Fruit fly (Drosophila melanogaster): ENCODE results near the gene Spt7.

DNA sequence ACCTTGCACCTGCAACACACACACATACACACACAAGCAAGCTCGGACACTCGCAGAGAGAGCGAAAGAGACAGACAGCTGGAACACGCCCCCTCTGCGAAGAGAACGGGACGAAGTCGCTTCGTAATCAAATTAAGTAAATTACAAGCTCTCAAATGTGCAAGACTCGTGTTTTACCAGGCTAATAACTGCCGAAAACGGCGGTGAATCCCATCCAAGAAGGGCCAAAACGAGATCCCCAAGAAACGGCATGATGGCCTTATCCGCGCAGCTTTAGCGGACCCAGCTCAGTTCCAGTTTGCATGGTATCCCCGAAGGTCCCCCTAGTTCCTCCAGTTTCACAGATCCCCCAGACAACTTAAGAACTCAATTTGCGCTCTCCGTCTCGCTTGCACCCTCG lies 46.2 kb upstream of the Spt7 start:
- TF ChIP-seq spab (GFP tag; optimal IDR thresholded peaks at IDR 0.05) (no peak), esn (GFP tag; optimal IDR thresholded peaks at IDR 0.05) (no peak), Met (GFP tag; optimal IDR thresholded peaks at IDR 0.05) (no peak), CG4318 (GFP tag; optimal IDR thresholded peaks at IDR 0.05) (no peak), CG9139 (GFP tag; optimal IDR thresholded peaks at IDR 0.05) (no peak), Eip75B (GFP tag; optimal IDR thresholded peaks at IDR 0.05) (no peak)
